Fruit fly (Drosophila melanogaster) whole organism, adult: Measurements from ENCODE around the gene CG7896.

Experiments used
- Clk ChIP-seq: fragments of 200-800 bp; sonication (Bioruptor generic); optimal IDR thresholded peaks from 2 replicates; lab custom pipeline; 2017; ENCODE audit warnings: missing biosample characterization, missing genetic modification characterization
- bab1 ChIP-seq: fragments of 200-800 bp; sonication (Bioruptor generic); optimal IDR thresholded peaks from 3 replicates; lab custom pipeline; 2019; ENCODE audit warnings: missing biosample characterization, mild to moderate bottlenecking, missing genetic modification characterization, moderate library complexity
- kay ChIP-seq: fragments of 200-800 bp; sonication (Bioruptor generic); peaks from one replicate; lab custom pipeline; 2016; ENCODE audit warnings: missing biosample characterization, missing genetic modification characterization, borderline replicate concordance

- TF ChIP-seq kay (GFP tag; lab: Kevin White, UChicago) (no peak), bab1 (GFP tag; lab: Kevin White, UChicago) (no peak), Clk (GFP tag; lab: Kevin White, UChicago) (no peak)
Measured at dm6 chr3R:30012602-30013489, 29.6 kb downstream of the CG7896 start.
